Fruit fly (Drosophila melanogaster): ENCODE data around the gene CG5131.

The CG5131 gene

DNA sequence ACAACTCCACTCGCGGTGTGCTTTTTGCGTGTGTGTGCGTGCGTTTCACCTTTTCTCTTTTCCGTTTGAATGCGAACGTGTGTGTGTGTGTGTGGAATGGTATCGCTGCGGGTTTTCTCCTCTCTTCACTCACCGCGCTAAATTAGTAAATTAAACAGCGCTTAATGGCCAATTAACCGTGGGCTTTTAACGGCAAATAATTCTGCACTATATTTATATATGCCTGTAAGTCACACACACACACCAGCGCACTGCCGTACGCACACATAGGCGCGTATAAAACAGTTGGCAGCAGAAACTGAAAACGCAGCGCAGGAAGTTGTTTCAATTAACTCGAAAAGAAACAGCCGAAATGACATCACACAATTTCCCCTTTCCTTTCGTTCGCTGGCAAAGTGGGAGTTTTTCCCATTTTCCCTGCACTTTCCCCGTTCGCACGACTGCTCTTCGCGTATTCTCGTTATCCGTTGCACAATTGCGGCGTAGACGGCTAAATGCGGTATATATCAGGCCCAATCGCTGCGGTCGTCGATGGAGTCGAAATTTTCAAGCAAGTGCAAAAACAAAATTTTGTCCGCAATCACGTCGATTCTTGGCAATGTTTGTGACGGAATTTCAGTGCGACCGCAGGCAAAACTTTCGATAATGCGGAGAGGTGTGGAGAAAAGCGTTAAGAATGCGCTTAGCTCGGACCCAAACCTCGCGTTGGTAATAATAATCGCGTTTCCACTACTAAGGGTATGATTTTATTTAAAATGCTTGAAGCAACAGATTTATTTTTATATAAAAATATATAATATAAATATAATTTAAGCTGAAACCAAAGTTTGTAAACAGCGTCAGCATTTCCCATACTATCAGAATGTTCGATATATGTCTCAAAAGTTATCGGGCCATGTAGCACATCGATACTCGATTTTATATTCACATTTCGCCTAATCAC, 11.4 kb upstream of the CG5131 start, which contains the start of gene BicD:
BicD (minus strand) TSS at position 634 of the 943 bp plus-strand sequence.
- TF ChIP-seq HLH106 (tag; optimal IDR thresholded peaks at IDR 0.05) = peak; percentile 25
- peak in 1 of 2 experiments; percentile 20 for TF ChIP-seq foxo (GFP tag; optimal IDR thresholded peaks at IDR 0.05)
- TF ChIP-seq Vsx2 (GFP tag; optimal IDR thresholded peaks at IDR 0.05; ENCODE audit: partially characterized antibody) = no peak
- TF ChIP-seq ey (GFP tag; optimal IDR thresholded peaks at IDR 0.05) = no peak
- no peak for TF ChIP-seq Dfd (GFP tag; optimal IDR thresholded peaks at IDR 0.05)
- no peak for TF ChIP-seq CrebA (GFP tag; optimal IDR thresholded peaks at IDR 0.05; ENCODE audit: borderline replicate concordance)
- no peak for TF ChIP-seq dl (GFP tag; optimal IDR thresholded peaks at IDR 0.05; ENCODE audit: insufficient read depth in 1 of 2, partially characterized antibody in 2 of 2)
- no peak for TF ChIP-seq Jra (GFP tag; optimal IDR thresholded peaks at IDR 0.05)
- TF ChIP-seq CG32264 (GFP tag; optimal IDR thresholded peaks at IDR 0.05) = no peak
- no peak for TF ChIP-seq jim (GFP tag; optimal IDR thresholded peaks at IDR 0.05)
- no peak for TF ChIP-seq OdsH (GFP tag; optimal IDR thresholded peaks at IDR 0.05)
- TF ChIP-seq Rel (GFP tag; optimal IDR thresholded peaks at IDR 0.05) = no peak
- peak; percentile 16 for TF ChIP-seq Rel (tag; optimal IDR thresholded peaks at IDR 0.05)
- no peak for TF ChIP-seq fru (GFP tag; optimal IDR thresholded peaks at IDR 0.05)
- peak; percentile 54 for TF ChIP-seq N (GFP tag; optimal IDR thresholded peaks at IDR 0.05)
- TF ChIP-seq pan (optimal IDR thresholded peaks at IDR 0.05) = no peak
- peak; percentile 5 for TF ChIP-seq rgr (GFP tag; optimal IDR thresholded peaks at IDR 0.05)
- peak; percentile 38 for TF ChIP-seq Sp1 (GFP tag; optimal IDR thresholded peaks at IDR 0.05)
- TF ChIP-seq Hnf4 (GFP tag; optimal IDR thresholded peaks at IDR 0.05) = no peak
- peak; percentile 25 for TF ChIP-seq Myc (optimal IDR thresholded peaks at IDR 0.05)
- TF ChIP-seq sage (GFP tag; optimal IDR thresholded peaks at IDR 0.05) = no peak

dm6 chr2L:17477710-17478109, 6.6 kb upstream of the CG5131 start, which contains the start of gene cass:
Gene cass, minus strand, starts transcription at chr2L:17477888.
- TF ChIP-seq CG9705 (GFP tag; optimal IDR thresholded peaks at IDR 0.05) (no peak), HLH106 (tag; optimal IDR thresholded peaks at IDR 0.05) (no peak), Hnf4 (GFP tag; optimal IDR thresholded peaks at IDR 0.05) (no peak), rgr (GFP tag; optimal IDR thresholded peaks at IDR 0.05) (peak; percentile 33), Rel (GFP tag; optimal IDR thresholded peaks at IDR 0.05) (no peak), Rel (tag; optimal IDR thresholded peaks at IDR 0.05) (peak; percentile 25), Abd-B (GFP tag; optimal IDR thresholded peaks at IDR 0.05) (no peak), pan (optimal IDR thresholded peaks at IDR 0.05) (no peak), Jra (GFP tag; optimal IDR thresholded peaks at IDR 0.05) (peak; percentile 32), brk (GFP tag; optimal IDR thresholded peaks at IDR 0.05) (no peak), dsf (GFP tag; optimal IDR thresholded peaks at IDR 0.05; ENCODE audit: borderline replicate concordance) (no peak), psq (GFP tag; optimal IDR thresholded peaks at IDR 0.05) (no peak), dl (GFP tag; optimal IDR thresholded peaks at IDR 0.05; ENCODE audit: insufficient read depth in 1 of 2, partially characterized antibody in 2 of 2) (no peak), dmrt93B (GFP tag; optimal IDR thresholded peaks at IDR 0.05) (no peak), lola (GFP tag; optimal IDR thresholded peaks at IDR 0.05) (no peak), Mio (GFP tag; optimal IDR thresholded peaks at IDR 0.05) (no peak), N (GFP tag; optimal IDR thresholded peaks at IDR 0.05) (no peak), foxo (GFP tag; optimal IDR thresholded peaks at IDR 0.05) (no peak), h (GFP tag; optimal IDR thresholded peaks at IDR 0.05) (no peak), usp (GFP tag; optimal IDR thresholded peaks at IDR 0.05) (no peak), Sp1 (GFP tag; optimal IDR thresholded peaks at IDR 0.05) (peak; percentile 6), Dfd (GFP tag; optimal IDR thresholded peaks at IDR 0.05) (no peak), Hr78 (GFP tag; optimal IDR thresholded peaks at IDR 0.05) (no peak), Hr83 (GFP tag; optimal IDR thresholded peaks at IDR 0.05; ENCODE audit: poor library complexity, severe bottlenecking) (no peak), br (GFP tag; optimal IDR thresholded peaks at IDR 0.05) (no peak), ey (GFP tag; optimal IDR thresholded peaks at IDR 0.05) (no peak), jim (GFP tag; optimal IDR thresholded peaks at IDR 0.05) (no peak), Dif (GFP tag; optimal IDR thresholded peaks at IDR 0.05; ENCODE audit: partially characterized antibody) (no peak), tai (GFP tag; optimal IDR thresholded peaks at IDR 0.05) (no peak), GATAd (GFP tag; optimal IDR thresholded peaks at IDR 0.05) (no peak), Myc (optimal IDR thresholded peaks at IDR 0.05) (peak; percentile 14), OdsH (GFP tag; optimal IDR thresholded peaks at IDR 0.05) (no peak), woc (GFP tag; optimal IDR thresholded peaks at IDR 0.05) (no peak), CrebA (GFP tag; optimal IDR thresholded peaks at IDR 0.05; ENCODE audit: borderline replicate concordance) (no peak), sv (GFP tag; optimal IDR thresholded peaks at IDR 0.05) (no peak), CG32264 (GFP tag; optimal IDR thresholded peaks at IDR 0.05) (no peak), sage (GFP tag; optimal IDR thresholded peaks at IDR 0.05) (no peak), fru (GFP tag; optimal IDR thresholded peaks at IDR 0.05) (no peak)

Measured in whole organism, wandering third instar larva.